Fruit fly (Drosophila melanogaster): Measurements from ENCODE around the gene CG13365.

dm6 chrX:635495-636142 lies 14.6 kb upstream of the CG13365 start, which contains the start of gene Dredd:
- no peak for TF ChIP-seq psq (optimal IDR thresholded peaks at IDR 0.05)
- TF ChIP-seq Sin3A (optimal IDR thresholded peaks at IDR 0.05) = no peak
